Fruit fly (Drosophila melanogaster) whole organism, embryonic: ENCODE results near the gene brat.
A peak's percentile ranks its signal among the peaks of the same experiment; 100 is the strongest.

Experiments used
- Adf1 ChIP-seq: fragments of 200-800 bp; sonication (Bioruptor generic); IDR thresholded peaks from 2 replicates; pipeline ENCODE4 v1.3.6; 2022; ENCODE audit warnings: missing biosample characterization, missing genetic modification characterization
- CG10979 ChIP-seq: fragments of 200-800 bp; sonication (Bioruptor generic); optimal IDR thresholded peaks from 2 replicates; lab custom pipeline; 2018; ENCODE audit warnings: missing biosample characterization, mild to moderate bottlenecking, missing genetic modification characterization, moderate library complexity
- CG11504 ChIP-seq: fragments of 200-800 bp; sonication (Bioruptor generic); optimal IDR thresholded peaks from 3 replicates; lab custom pipeline; 2019; ENCODE audit warnings: missing biosample characterization, mild to moderate bottlenecking, missing genetic modification characterization, moderate library complexity
- CG12659 ChIP-seq: fragments of 200-800 bp; sonication (Bioruptor generic); optimal IDR thresholded peaks from 3 replicates; lab custom pipeline; 2017; ENCODE audit warnings: mild to moderate bottlenecking, missing biosample characterization, missing genetic modification reagents, missing genetic modification characterization
- CG14710 ChIP-seq: fragments of 200-800 bp; sonication (Bioruptor generic); optimal IDR thresholded peaks from 3 replicates; lab custom pipeline; 2019; ENCODE audit warnings: missing biosample characterization, mild to moderate bottlenecking, missing genetic modification characterization, moderate library complexity
- CG14860 ChIP-seq: fragments of 200-800 bp; sonication (Bioruptor generic); IDR thresholded peaks from 3 replicates; pipeline ENCODE4 v1.3.6; 2022; ENCODE audit warnings: missing biosample characterization, missing genetic modification characterization; ENCODE audit not compliant: partially characterized antibody
- CG15073 ChIP-seq: fragments of 200-800 bp; sonication (Bioruptor generic); optimal IDR thresholded peaks from 2 replicates; lab custom pipeline; 2016; ENCODE audit warnings: missing biosample characterization, missing genetic modification characterization
- CG16863 ChIP-seq: fragments of 200-800 bp; sonication (Bioruptor generic); optimal IDR thresholded peaks from 3 replicates; lab custom pipeline; 2016; ENCODE audit warnings: missing biosample characterization, missing genetic modification characterization
- CG17359 ChIP-seq: fragments of 200-800 bp; sonication (Bioruptor generic); optimal IDR thresholded peaks from 3 replicates; lab custom pipeline; 2018; ENCODE audit warnings: missing biosample characterization, mild to moderate bottlenecking, missing genetic modification characterization, moderate library complexity
- CG17802 ChIP-seq: fragments of 200-800 bp; sonication (Bioruptor generic); optimal IDR thresholded peaks from 2 replicates; lab custom pipeline; 2018; ENCODE audit warnings: missing biosample characterization, mild to moderate bottlenecking, missing genetic modification characterization, moderate library complexity
- CG17829 ChIP-seq: fragments of 200-800 bp; optimal IDR thresholded peaks from 2 replicates; lab custom pipeline; 2019; ENCODE audit warnings: missing biosample characterization, mild to moderate bottlenecking, missing genetic modification characterization, moderate library complexity
- CG2120 ChIP-seq: fragments of 200-800 bp; sonication (Bioruptor generic); optimal IDR thresholded peaks from 3 replicates; lab custom pipeline; 2016; ENCODE audit warnings: missing biosample characterization, missing genetic modification characterization
- CG2678 ChIP-seq: fragments of 200-800 bp; sonication (Bioruptor generic); optimal IDR thresholded peaks from 3 replicates; lab custom pipeline; 2019; ENCODE audit warnings: missing biosample characterization, mild to moderate bottlenecking, missing genetic modification characterization, moderate library complexity
- CG2875 ChIP-seq: fragments of 200-800 bp; sonication (Bioruptor generic); optimal IDR thresholded peaks from 2 replicates; lab custom pipeline; 2017; ENCODE audit warnings: missing biosample characterization, mild to moderate bottlenecking, missing genetic modification characterization, missing genetic modification reagents
- CG6175 ChIP-seq: fragments of 200-800 bp; sonication (Bioruptor generic); IDR thresholded peaks from 3 replicates; pipeline ENCODE4 v1.3.6; 2022; ENCODE audit warnings: missing biosample characterization, missing genetic modification characterization
- CG6254 ChIP-seq: fragments of 200-800 bp; sonication (Bioruptor generic); optimal IDR thresholded peaks from 3 replicates; lab custom pipeline; 2017; ENCODE audit warnings: mild to moderate bottlenecking, missing biosample characterization, missing genetic modification reagents, missing genetic modification characterization
- CG7556 ChIP-seq: fragments of 200-800 bp; sonication (Bioruptor generic); optimal IDR thresholded peaks from 2 replicates; lab custom pipeline; 2017; ENCODE audit warnings: missing biosample characterization, mild to moderate bottlenecking, missing genetic modification characterization
- CG8388 ChIP-seq: fragments of 200-800 bp; sonication (Bioruptor generic); optimal IDR thresholded peaks from 2 replicates; lab custom pipeline; 2019; ENCODE audit warnings: missing biosample characterization, mild to moderate bottlenecking, missing genetic modification characterization, moderate library complexity
- CG8924 ChIP-seq: fragments of 200-800 bp; optimal IDR thresholded peaks from 3 replicates; lab custom pipeline; 2019; ENCODE audit warnings: missing biosample characterization, mild to moderate bottlenecking, missing genetic modification characterization, moderate library complexity
- CG8944 ChIP-seq: fragments of 200-800 bp; sonication (Bioruptor generic); optimal IDR thresholded peaks from 3 replicates; lab custom pipeline; 2016; ENCODE audit warnings: missing biosample characterization, missing genetic modification characterization
- Chrac-16 ChIP-seq: fragments of 200-800 bp; sonication (Bioruptor generic); optimal IDR thresholded peaks from 3 replicates; lab custom pipeline; 2016; ENCODE audit warnings: missing biosample characterization, missing genetic modification characterization
- D19B ChIP-seq: fragments of 200-800 bp; sonication (Bioruptor generic); optimal IDR thresholded peaks from 2 replicates; lab custom pipeline; 2017; ENCODE audit warnings: missing biosample characterization, mild to moderate bottlenecking, missing genetic modification characterization
- Dad ChIP-seq: fragments of 200-800 bp; sonication (Bioruptor generic); optimal IDR thresholded peaks from 3 replicates; lab custom pipeline; 2016; ENCODE audit warnings: missing biosample characterization, missing genetic modification characterization
- E2f1 ChIP-seq: fragments of 200-800 bp; sonication (Bioruptor generic); IDR thresholded peaks from 2 replicates; pipeline ENCODE4 v1.3.6; 2022; ENCODE audit warnings: missing biosample characterization, missing genetic modification characterization
- Elba2 ChIP-seq: fragments of 200-800 bp; sonication (Bioruptor generic); optimal IDR thresholded peaks from 3 replicates; lab custom pipeline; 2016; ENCODE audit warnings: missing biosample characterization, missing genetic modification characterization
- MBD-R2 ChIP-seq: fragments of 200-800 bp; sonication (Bioruptor generic); IDR thresholded peaks from 2 replicates; pipeline ENCODE4 v1.3.6; 2022; ENCODE audit warnings: missing biosample characterization, missing genetic modification characterization
- NC2α ChIP-seq: fragments of 200-800 bp; sonication (Bioruptor generic); optimal IDR thresholded peaks from 2 replicates; lab custom pipeline; 2016; ENCODE audit warnings: missing biosample characterization, missing genetic modification characterization
- NC2β ChIP-seq: fragments of 200-800 bp; sonication (Bioruptor generic); optimal IDR thresholded peaks from 2 replicates; lab custom pipeline; 2016; ENCODE audit warnings: missing biosample characterization, missing genetic modification characterization
- Optix ChIP-seq: fragments of 200-800 bp; sonication (Bioruptor generic); IDR thresholded peaks from 3 replicates; pipeline ENCODE4 v1.3.6; 2022; ENCODE audit warnings: missing biosample characterization, missing genetic modification characterization
- PHDP ChIP-seq: fragments of 200-800 bp; sonication (Bioruptor generic); optimal IDR thresholded peaks from 3 replicates; lab custom pipeline; 2018; ENCODE audit warnings: missing biosample characterization, mild to moderate bottlenecking, missing genetic modification characterization, moderate library complexity
- Rfx ChIP-seq: fragments of 200-800 bp; sonication (Bioruptor generic); IDR thresholded peaks from 2 replicates; pipeline ENCODE4 v1.3.6; 2022; ENCODE audit warnings: missing biosample characterization, missing genetic modification characterization
- Sox102F ChIP-seq: fragments of 200-800 bp; sonication (Bioruptor generic); optimal IDR thresholded peaks from 2 replicates; lab custom pipeline; 2018; ENCODE audit warnings: missing biosample characterization, mild to moderate bottlenecking, missing genetic modification characterization, moderate library complexity
- Sry-β ChIP-seq: fragments of 200-800 bp; sonication (Bioruptor generic); optimal IDR thresholded peaks from 2 replicates; lab custom pipeline; 2018; ENCODE audit warnings: missing biosample characterization, mild to moderate bottlenecking, missing genetic modification characterization, moderate library complexity
- al ChIP-seq: fragments of 200-800 bp; sonication (Bioruptor generic); IDR thresholded peaks from 2 replicates; pipeline ENCODE4 v1.3.6; 2022; ENCODE audit warnings: missing biosample characterization, missing genetic modification characterization
- ato ChIP-seq: fragments of 200-800 bp; sonication (Bioruptor generic); IDR thresholded peaks from 2 replicates; pipeline ENCODE4 v1.3.6; 2022; ENCODE audit warnings: missing biosample characterization, missing genetic modification characterization; ENCODE audit not compliant: partially characterized antibody
- btn ChIP-seq: fragments of 200-800 bp; sonication (Bioruptor generic); optimal IDR thresholded peaks from 2 replicates; lab custom pipeline; 2016; ENCODE audit warnings: missing biosample characterization, missing genetic modification characterization
- cad ChIP-seq: fragments of >200 bp; optimal IDR thresholded peaks from 2 replicates; lab custom pipeline; 2017; ENCODE audit warnings: missing biosample characterization, missing genetic modification characterization
- dimm ChIP-seq: fragments of 200-800 bp; sonication (Bioruptor generic); IDR thresholded peaks from 2 replicates; pipeline ENCODE4 v1.3.6; 2022; ENCODE audit warnings: missing biosample characterization, missing genetic modification characterization
- dmrt11E ChIP-seq: fragments of 200-800 bp; sonication (Bioruptor generic); optimal IDR thresholded peaks from 3 replicates; lab custom pipeline; 2018; ENCODE audit warnings: missing biosample characterization, mild to moderate bottlenecking, missing genetic modification characterization, moderate library complexity
- exex ChIP-seq: fragments of 200-800 bp; sonication (Bioruptor generic); optimal IDR thresholded peaks from 4 replicates; lab custom pipeline; 2018; ENCODE audit warnings: missing biosample characterization, mild to moderate bottlenecking, missing genetic modification characterization, moderate library complexity
- ham ChIP-seq: fragments of 200-800 bp; sonication (Bioruptor generic); IDR thresholded peaks from 2 replicates; pipeline ENCODE4 v1.3.6; 2022; ENCODE audit warnings: missing biosample characterization, missing genetic modification characterization
- oc ChIP-seq: fragments of 200-800 bp; sonication (Bioruptor generic); optimal IDR thresholded peaks from 2 replicates; lab custom pipeline; 2018; ENCODE audit warnings: missing biosample characterization, mild to moderate bottlenecking, missing genetic modification characterization, moderate library complexity
- psq ChIP-seq: fragments of 200-800 bp; sonication (Bioruptor generic); optimal IDR thresholded peaks from 2 replicates; lab custom pipeline; 2017; ENCODE audit warnings: missing biosample characterization, missing genetic modification characterization
- sc ChIP-seq, 3 experiments: fragments of >200 bp in 2 of 3; fragments of 200-800 bp in 1 of 3; sonication (Bioruptor generic) in 1 of 3; optimal IDR thresholded peaks; 2 replicates in 2 of 3; 3 replicates in 1 of 3; lab custom pipeline; 2017; ENCODE audit warnings: mild to moderate bottlenecking in 1 of 3, missing biosample characterization in 1 of 3, missing genetic modification characterization in 1 of 3, missing genetic modification reagents in 1 of 3
- sens ChIP-seq: fragments of 200-800 bp; sonication (Bioruptor generic); peaks from one replicate; lab custom pipeline; 2016; ENCODE audit warnings: missing biosample characterization, missing genetic modification characterization
- sim ChIP-seq: fragments of 200-800 bp; sonication (Bioruptor generic); IDR thresholded peaks from 2 replicates; pipeline ENCODE4 v1.3.6; 2022; ENCODE audit warnings: missing biosample characterization, missing genetic modification characterization
- sisA ChIP-seq: fragments of 200-800 bp; sonication (Bioruptor generic); IDR thresholded peaks from 2 replicates; pipeline ENCODE4 v1.3.6; 2022; ENCODE audit warnings: missing biosample characterization, missing genetic modification characterization
- ssp ChIP-seq: fragments of 200-800 bp; sonication (Bioruptor generic); IDR thresholded peaks from 2 replicates; pipeline ENCODE4 v1.3.6; 2022; ENCODE audit warnings: missing biosample characterization, missing genetic modification characterization
- tna ChIP-seq: fragments of 200-800 bp; sonication (Bioruptor generic); IDR thresholded peaks from 2 replicates; pipeline ENCODE4 v1.3.6; 2022; ENCODE audit warnings: missing biosample characterization, missing genetic modification characterization; ENCODE audit not compliant: partially characterized antibody
- unc-4 ChIP-seq: fragments of 200-800 bp; sonication (Bioruptor generic); IDR thresholded peaks from 2 replicates; pipeline ENCODE4 v1.3.6; 2022; ENCODE audit warnings: missing biosample characterization, missing genetic modification characterization; ENCODE audit not compliant: partially characterized antibody
- zen ChIP-seq: fragments of 200-800 bp; sonication (Bioruptor generic); optimal IDR thresholded peaks from 3 replicates; lab custom pipeline; 2018; ENCODE audit warnings: missing biosample characterization, mild to moderate bottlenecking, missing genetic modification characterization, moderate library complexity

Gene brat

dm6 chr2L:19126888-19127287 is 6.7 kb upstream of the brat start (continued):
- no peak for TF ChIP-seq NC2α (GFP tag; lab: Kevin White, UChicago)
- TF ChIP-seq sc (optimal IDR thresholded peaks at IDR 0.05; lab: Kevin White, UChicago) = no peak
- no peak for TF ChIP-seq sc (GFP tag; optimal IDR thresholded peaks at IDR 0.05; lab: Kevin White, UChicago)
- no peak for TF ChIP-seq sisA (GFP tag; lab: Robert Waterston, UW)
- TF ChIP-seq zen (tag; lab: Kevin White, UChicago) = peak; percentile 45
- TF ChIP-seq dimm (GFP tag; lab: Robert Waterston, UW) = no peak
- TF ChIP-seq CG11504 (tag; lab: Kevin White, UChicago) = no peak
- TF ChIP-seq CG8924 (tag; lab: Kevin White, UChicago) = peak; percentile 64
- no peak for TF ChIP-seq tna (GFP tag; lab: Robert Waterston, UW)
- no peak for TF ChIP-seq CG17802 (tag; lab: Kevin White, UChicago)
- no peak for TF ChIP-seq Optix
- peak; percentile 17 for TF ChIP-seq Chrac-16 (GFP tag; lab: Kevin White, UChicago)
- no peak for TF ChIP-seq psq (GFP tag; lab: Kevin White, UChicago)
- TF ChIP-seq CG8944 (GFP tag; lab: Kevin White, UChicago) = no peak
- peak; percentile 18 for TF ChIP-seq sens
- peak; percentile 83 for TF ChIP-seq CG12659 (GFP tag; lab: Kevin White, UChicago)
- TF ChIP-seq ssp (GFP tag; lab: Robert Waterston, UW) = no peak
- no peak for TF ChIP-seq CG15073
- peak; percentile 33 for TF ChIP-seq oc (tag; lab: Kevin White, UChicago)
- no peak for TF ChIP-seq exex
- TF ChIP-seq Rfx (GFP tag; lab: Robert Waterston, UW) = peak; percentile 78
- TF ChIP-seq NC2β (GFP tag; lab: Kevin White, UChicago) = no peak
- TF ChIP-seq ato (GFP tag; lab: Robert Waterston, UW) = no peak
- TF ChIP-seq dmrt11E (tag; lab: Kevin White, UChicago) = peak; percentile 70
- peak; percentile 86 for TF ChIP-seq MBD-R2 (GFP tag; lab: Robert Waterston, UW)
- TF ChIP-seq CG14710 (tag; lab: Kevin White, UChicago) = peak; percentile 80
- TF ChIP-seq CG6175 (GFP tag; lab: Robert Waterston, UW) = no peak
- no peak for TF ChIP-seq cad
- TF ChIP-seq CG8388 = peak; percentile 58
- TF ChIP-seq CG17829 = peak; percentile 65
- TF ChIP-seq CG10979 (tag; lab: Kevin White, UChicago) = peak; percentile 59
- TF ChIP-seq D19B (GFP tag; lab: Kevin White, UChicago) = no peak
- TF ChIP-seq unc-4 (GFP tag; lab: Robert Waterston, UW) = no peak; the same call in 1 of the 2 replicates
- no peak for TF ChIP-seq btn
- no peak for TF ChIP-seq CG2875 (GFP tag; lab: Kevin White, UChicago)
- TF ChIP-seq Sry-β (GFP tag; lab: Kevin White, UChicago) = peak; percentile 99
- TF ChIP-seq PHDP (tag; lab: Kevin White, UChicago) = peak; percentile 71
- TF ChIP-seq Adf1 (GFP tag; lab: Robert Waterston, UW) = peak; percentile 35
- TF ChIP-seq ham (GFP tag; lab: Robert Waterston, UW) = no peak
- peak; percentile 77 for TF ChIP-seq CG2678
- TF ChIP-seq sim (GFP tag; lab: Robert Waterston, UW) = no peak
- TF ChIP-seq CG14860 (GFP tag; lab: Robert Waterston, UW) = no peak; the same call in 2 of the 3 replicates
- TF ChIP-seq Elba2 (GFP tag; lab: Kevin White, UChicago) = no peak
- TF ChIP-seq CG7556 = peak; percentile 58
- no peak for TF ChIP-seq Sox102F (GFP tag; lab: Kevin White, UChicago)
- TF ChIP-seq CG2120 = peak; percentile 67
- peak; percentile 28; the same call in 1 of the 2 replicates for TF ChIP-seq E2f1 (GFP tag; lab: Robert Waterston, UW)
- peak; percentile 28 for TF ChIP-seq CG17359 (tag; lab: Kevin White, UChicago)
- no peak for TF ChIP-seq Dad (GFP tag; lab: Kevin White, UChicago)
- peak; percentile 40 for TF ChIP-seq CG6254 (GFP tag; lab: Kevin White, UChicago)
- no peak for TF ChIP-seq CG16863 (GFP tag; lab: Kevin White, UChicago)
- TF ChIP-seq al = peak; percentile 60
